Fruit fly (Drosophila melanogaster): ENCODE data around the gene tplus3b.

tplus3b gene

dm6 chr2L:22134091-22134730, 30.0 kb upstream of the tplus3b start (continued):
- TF ChIP-seq Eip75B (GFP tag; optimal IDR thresholded peaks at IDR 0.05) (no peak), Lpt (GFP tag; optimal IDR thresholded peaks at IDR 0.05) (no peak), CG6808 (GFP tag; optimal IDR thresholded peaks at IDR 0.05) (peak; percentile 20), fkh (GFP tag; optimal IDR thresholded peaks at IDR 0.05) (no peak), CG11294 (GFP tag; IDR thresholded peaks at IDR 0.05) (no peak), Smox (GFP tag; optimal IDR thresholded peaks at IDR 0.05) (no peak), CG3032 (tag; optimal IDR thresholded peaks at IDR 0.05) (no peak), CG6276 (GFP tag; optimal IDR thresholded peaks at IDR 0.05) (peak; percentile 20), CG6854 (GFP tag; optimal IDR thresholded peaks at IDR 0.05) (peak; percentile 3), Ets96B (tag; optimal IDR thresholded peaks at IDR 0.05) (no peak), CG32006 (GFP tag; optimal IDR thresholded peaks at IDR 0.05) (no peak), Sox15 (GFP tag; optimal IDR thresholded peaks at IDR 0.05) (no peak), CG8632 (GFP tag; optimal IDR thresholded peaks at IDR 0.05) (no peak), Gug (GFP tag; IDR thresholded peaks at IDR 0.05) (no peak), acj6 (GFP tag; optimal IDR thresholded peaks at IDR 0.05) (no peak), CG4318 (GFP tag; optimal IDR thresholded peaks at IDR 0.05) (no peak), CG7368 (GFP tag; optimal IDR thresholded peaks at IDR 0.05) (no peak), Blimp-1 (GFP tag; optimal IDR thresholded peaks at IDR 0.05) (no peak), pdm3 (GFP tag; optimal IDR thresholded peaks at IDR 0.05) (no peak), svp (GFP tag) (no peak), net (GFP tag; optimal IDR thresholded peaks at IDR 0.05) (no peak), esn (GFP tag; optimal IDR thresholded peaks at IDR 0.05) (no peak), lz (GFP tag; optimal IDR thresholded peaks at IDR 0.05) (no peak), CG9139 (GFP tag; optimal IDR thresholded peaks at IDR 0.05) (peak; percentile 18), eg (GFP tag; IDR thresholded peaks at IDR 0.05) (no peak), CG3919 (GFP tag; optimal IDR thresholded peaks at IDR 0.05) (no peak), CG8319 (GFP tag; optimal IDR thresholded peaks at IDR 0.05) (no peak), CG8119 (GFP tag; IDR thresholded peaks at IDR 0.05) (peak; percentile 52; the same call in 1 of the 3 replicates), CG1621 (tag; optimal IDR thresholded peaks at IDR 0.05) (no peak), Sox14 (GFP tag; optimal IDR thresholded peaks at IDR 0.05) (peak; percentile 84), Ets21C (GFP tag; optimal IDR thresholded peaks at IDR 0.05) (no peak), Sox102F (GFP tag; optimal IDR thresholded peaks at IDR 0.05) (peak; percentile 45), Met (GFP tag; optimal IDR thresholded peaks at IDR 0.05) (no peak)

- TF ChIP-seq CG32006 (GFP tag; optimal IDR thresholded peaks at IDR 0.05), result peak; percentile 36
- no peak for TF ChIP-seq CG4318 (GFP tag; optimal IDR thresholded peaks at IDR 0.05)
- peak; percentile 58 for TF ChIP-seq Eip78C (GFP tag)
- TF ChIP-seq Hr39 (GFP tag; optimal IDR thresholded peaks at IDR 0.05), result no peak
These were observed 28.8 kb upstream of the tplus3b start for dm6 chr2L:22132984-22133383.

- no peak for TF ChIP-seq Eip93F (GFP tag; optimal IDR thresholded peaks at IDR 0.05)
- TF ChIP-seq Hr39 (GFP tag; optimal IDR thresholded peaks at IDR 0.05), result peak; percentile 22
- TF ChIP-seq pdm3 (GFP tag; optimal IDR thresholded peaks at IDR 0.05), result peak; percentile 8
- no peak for TF ChIP-seq net (GFP tag; optimal IDR thresholded peaks at IDR 0.05)
- no peak for TF ChIP-seq CG8319 (GFP tag; optimal IDR thresholded peaks at IDR 0.05)
- peak; percentile 14 for TF ChIP-seq esn (GFP tag; optimal IDR thresholded peaks at IDR 0.05)
- TF ChIP-seq CG3032 (tag; optimal IDR thresholded peaks at IDR 0.05), result peak; percentile 13
- TF ChIP-seq CG6854 (GFP tag; optimal IDR thresholded peaks at IDR 0.05), result no peak
- peak; percentile 42 for TF ChIP-seq fkh (GFP tag; optimal IDR thresholded peaks at IDR 0.05)
- no peak for TF ChIP-seq Gug (GFP tag; IDR thresholded peaks at IDR 0.05)
- peak in 1 of 2 experiments; percentile 11 for TF ChIP-seq ss (GFP tag; optimal IDR thresholded peaks at IDR 0.05)
- TF ChIP-seq dsx (GFP tag; optimal IDR thresholded peaks at IDR 0.05; ENCODE audit: poor library complexity, severe bottlenecking), result no peak
- TF ChIP-seq lz (GFP tag; optimal IDR thresholded peaks at IDR 0.05), result peak; percentile 17
- TF ChIP-seq CG4318 (GFP tag; optimal IDR thresholded peaks at IDR 0.05), result no peak
These were observed 27.0 kb upstream of the tplus3b start, which contains the start of gene CG42748 for dm6 chr2L:22131171-22131675. CG42748 (plus strand) TSS chr2L:22131221.

Measured in whole organism, prepupa.